Worm (Caenorhabditis elegans) whole organism, late embryonic: ENCODE data around the gene ssp-33.

Experiments used
- K02D7.2 ChIP-seq: sonication (generic microtip); optimal IDR thresholded peaks from 2 replicates; lab custom pipeline; 2017; ENCODE audit warnings: mild to moderate bottlenecking, missing genetic modification characterization, missing compliant biosample characterization
- K09A11.1 ChIP-seq: sonication (generic microtip); optimal IDR thresholded peaks from 2 replicates; lab custom pipeline; 2017; ENCODE audit warnings: antibody characterized with exemption, mild to moderate bottlenecking, missing genetic modification characterization, missing compliant biosample characterization; ENCODE audit not compliant: insufficient read depth
- Y22D7AL.16 ChIP-seq: sonication (generic microtip); optimal IDR thresholded peaks from 2 replicates; lab custom pipeline; 2016; ENCODE audit warnings: missing genetic modification characterization, missing compliant biosample characterization
- ahr-1 ChIP-seq: sonication (generic microtip); optimal IDR thresholded peaks from 2 replicates; lab custom pipeline; 2016; ENCODE audit warnings: missing genetic modification characterization, missing compliant biosample characterization
- ama-1 ChIP-seq: fragments of 150-350 bp; optimal IDR thresholded peaks from 2 replicates; lab custom pipeline; 2014
- ceh-19 ChIP-seq: fragments of 200-800 bp; sonication (Bioruptor generic); optimal IDR thresholded peaks from 2 replicates; lab custom pipeline; 2018; ENCODE audit warnings: mild to moderate bottlenecking, missing genetic modification characterization, missing compliant biosample characterization
- ceh-22 ChIP-seq: sonication (generic microtip); optimal IDR thresholded peaks from 2 replicates; lab custom pipeline; 2017; ENCODE audit warnings: missing biosample characterization, missing genetic modification characterization
- ceh-24 ChIP-seq: sonication (generic microtip); optimal IDR thresholded peaks from 2 replicates; lab custom pipeline; 2016; ENCODE audit warnings: mild to moderate bottlenecking, missing genetic modification characterization, missing compliant biosample characterization
- ceh-31 ChIP-seq: sonication (generic microtip); optimal IDR thresholded peaks from 2 replicates; lab custom pipeline; 2016; ENCODE audit warnings: missing genetic modification characterization, missing compliant biosample characterization
- dmd-4 ChIP-seq: sonication (generic microtip); optimal IDR thresholded peaks from 2 replicates; lab custom pipeline; 2016; ENCODE audit warnings: borderline replicate concordance, missing genetic modification characterization, missing compliant biosample characterization
- dve-1 ChIP-seq: sonication (generic microtip); optimal IDR thresholded peaks from 2 replicates; lab custom pipeline; 2017; ENCODE audit warnings: antibody characterized with exemption, mild to moderate bottlenecking, missing genetic modification characterization, missing compliant biosample characterization
- elt-2 ChIP-seq: sonication (generic microtip); optimal IDR thresholded peaks from 2 replicates; lab custom pipeline; 2016; ENCODE audit warnings: missing genetic modification reagents, missing genetic modification characterization, missing compliant biosample characterization
- elt-4 ChIP-seq: sonication (generic microtip); optimal IDR thresholded peaks from 2 replicates; lab custom pipeline; 2016; ENCODE audit warnings: missing genetic modification characterization, missing compliant biosample characterization
- fax-1 ChIP-seq: sonication (generic microtip); optimal IDR thresholded peaks from 2 replicates; lab custom pipeline; 2016; ENCODE audit warnings: missing genotype, missing genetic modification characterization, missing compliant biosample characterization
- fkh-10 ChIP-seq: fragments of 150-350 bp; optimal IDR thresholded peaks from 2 replicates; lab custom pipeline; 2014; ENCODE audit warnings: missing biosample characterization, missing genetic modification reagents, missing genetic modification characterization
- fkh-6 ChIP-seq: sonication (generic microtip); optimal IDR thresholded peaks from 2 replicates; lab custom pipeline; 2016; ENCODE audit warnings: missing genetic modification characterization, missing compliant biosample characterization
- hlh-30 ChIP-seq: sonication (generic microtip); optimal IDR thresholded peaks from 2 replicates; lab custom pipeline; 2017; ENCODE audit warnings: antibody characterized with exemption, missing genetic modification characterization, missing compliant biosample characterization; ENCODE audit not compliant: insufficient read depth
- lin-11 ChIP-seq: fragments of 200-800 bp; sonication (Bioruptor generic); optimal IDR thresholded peaks from 2 replicates; lab custom pipeline; 2018; ENCODE audit warnings: mild to moderate bottlenecking, missing genetic modification characterization, missing compliant biosample characterization
- mec-3 ChIP-seq: sonication (generic microtip); optimal IDR thresholded peaks from 2 replicates; lab custom pipeline; 2016; ENCODE audit warnings: borderline replicate concordance, missing genetic modification characterization, missing compliant biosample characterization
- nhr-11 ChIP-seq: fragments of 150-350 bp; optimal IDR thresholded peaks from 2 replicates; lab custom pipeline; 2014; ENCODE audit warnings: missing biosample characterization, missing genetic modification characterization
- nhr-232 ChIP-seq: sonication (generic microtip); optimal IDR thresholded peaks from 2 replicates; lab custom pipeline; 2016; ENCODE audit warnings: missing genetic modification characterization, missing compliant biosample characterization
- odd-2 ChIP-seq: sonication (generic microtip); optimal IDR thresholded peaks from 2 replicates; lab custom pipeline; 2017; ENCODE audit warnings: antibody characterized with exemption, mild to moderate bottlenecking, missing genetic modification characterization, missing compliant biosample characterization
- pat-9 ChIP-seq: fragments of 200-800 bp; sonication (Bioruptor generic); optimal IDR thresholded peaks from 2 replicates; lab custom pipeline; 2018; ENCODE audit warnings: mild to moderate bottlenecking, missing genetic modification characterization, moderate library complexity, missing compliant biosample characterization
- pax-1 ChIP-seq: fragments of 150-350 bp; optimal IDR thresholded peaks from 2 replicates; lab custom pipeline; 2014; ENCODE audit warnings: missing biosample characterization, missing genetic modification characterization
- pqm-1 ChIP-seq: sonication (generic microtip); optimal IDR thresholded peaks from 2 replicates; lab custom pipeline; 2016; ENCODE audit warnings: missing genetic modification characterization, missing compliant biosample characterization
- pros-1 ChIP-seq: fragments of 150-350 bp; optimal IDR thresholded peaks from 2 replicates; lab custom pipeline; 2014; ENCODE audit warnings: missing biosample characterization, missing genetic modification reagents, missing genetic modification characterization
- sox-2 ChIP-seq: fragments of 200-800 bp; sonication (Bioruptor generic); IDR thresholded peaks from 2 replicates; pipeline ENCODE4 v1.3.6; 2022; ENCODE audit warnings: missing genetic modification reagents, missing genetic modification characterization, missing compliant biosample characterization
- sox-4 ChIP-seq: sonication (generic microtip); optimal IDR thresholded peaks from 2 replicates; lab custom pipeline; 2017; ENCODE audit warnings: mild to moderate bottlenecking, missing genetic modification characterization, inconsistent platforms, missing compliant biosample characterization
- syd-9 ChIP-seq: sonication (generic microtip); optimal IDR thresholded peaks from 2 replicates; lab custom pipeline; 2016; ENCODE audit warnings: mild to moderate bottlenecking, missing genetic modification characterization, moderate library complexity, missing compliant biosample characterization
- ttx-3 ChIP-seq: sonication (generic microtip); optimal IDR thresholded peaks from 2 replicates; lab custom pipeline; 2016; ENCODE audit warnings: missing genetic modification reagents, missing genetic modification characterization, missing compliant biosample characterization
- unc-3 ChIP-seq, 2 experiments: fragments of 200-800 bp in 1 of 2; sonication (Bioruptor generic) in 1 of 2; sonication (generic microtip) in 1 of 2; conservative IDR thresholded peaks in 1 of 2; optimal IDR thresholded peaks in 1 of 2; 2 replicates each; pipeline versions ENCODE4 v1.3.6 to Lab custom; 2016 to 2022; ENCODE audit warnings: missing compliant biosample characterization in 2 of 2, missing genetic modification characterization in 2 of 2, missing genetic modification reagents in 1 of 2
- unc-42 ChIP-seq: sonication (generic microtip); optimal IDR thresholded peaks from 2 replicates; lab custom pipeline; 2016; ENCODE audit warnings: missing genotype, missing genetic modification characterization, missing compliant biosample characterization
- unc-55 ChIP-seq: sonication (generic microtip); optimal IDR thresholded peaks from 2 replicates; lab custom pipeline; 2017; ENCODE audit warnings: missing biosample characterization, missing genetic modification reagents, missing genetic modification characterization
- unc-86 ChIP-seq: sonication (generic microtip); optimal IDR thresholded peaks from 2 replicates; lab custom pipeline; 2016; ENCODE audit warnings: missing genetic modification characterization, missing compliant biosample characterization
- zip-5 ChIP-seq: sonication (generic microtip); optimal IDR thresholded peaks from 2 replicates; lab custom pipeline; 2016; ENCODE audit warnings: missing genetic modification characterization, missing compliant biosample characterization
- ztf-16 ChIP-seq: sonication (generic microtip); optimal IDR thresholded peaks from 2 replicates; lab custom pipeline; 2017; ENCODE audit warnings: missing genetic modification characterization, missing compliant biosample characterization

Gene ssp-33

ce11 chrV:14728754-14729153 lies 17.6 kb downstream of the ssp-33 start, which contains the start of gene Y50E8A.2:
Gene Y50E8A.2, minus strand, starts transcription at chrV:14728854.
- TF ChIP-seq dmd-4 (tag; lab: Kevin White, UChicago): no peak
- TF ChIP-seq K02D7.2 (tag; lab: Kevin White, UChicago): no peak
- no peak for TF ChIP-seq dve-1 (tag; lab: Kevin White, UChicago)
- no peak for TF ChIP-seq K09A11.1 (tag; lab: Kevin White, UChicago)
- TF ChIP-seq ceh-19: no peak
- no peak for TF ChIP-seq fkh-10 (GFP tag; lab: Kevin White, UChicago)
- TF ChIP-seq fax-1 (tag; lab: Kevin White, UChicago): no peak
- no peak for TF ChIP-seq mec-3 (tag; lab: Kevin White, UChicago)
- no peak for TF ChIP-seq hlh-30 (tag; lab: Kevin White, UChicago)

DNA sequence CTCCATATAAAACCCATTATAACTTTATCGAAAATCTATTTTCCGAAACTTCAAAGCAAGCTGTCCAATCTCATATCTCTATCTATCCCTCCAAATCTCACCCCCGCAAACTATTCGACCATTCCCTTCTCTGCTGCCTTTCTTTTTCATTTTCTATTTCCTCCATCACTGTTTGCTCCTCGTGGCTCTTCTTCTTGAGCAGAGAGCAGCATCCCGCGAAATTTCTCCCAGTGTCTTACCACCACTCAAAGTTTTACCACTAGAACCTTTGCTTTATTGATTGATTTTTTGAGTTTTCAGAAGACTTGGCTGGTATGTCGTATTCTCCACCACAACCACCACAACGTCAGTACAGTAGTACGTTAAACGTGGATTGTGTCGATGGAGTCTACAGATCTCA lies 18.2 kb downstream of the ssp-33 start, which contains the start of gene oig-3:
Gene oig-3 (plus strand): TSS at position 301 of the 400 bp plus-strand sequence.
- TF ChIP-seq mec-3 (tag; lab: Kevin White, UChicago): no peak
- TF ChIP-seq elt-2: no peak
- no peak for TF ChIP-seq nhr-11
- TF ChIP-seq ceh-22: no peak
- no peak for TF ChIP-seq Y22D7AL.16 (tag; lab: Kevin White, UChicago)
- no peak for TF ChIP-seq fkh-6 (tag; lab: Kevin White, UChicago)
- no peak for TF ChIP-seq ztf-16
- TF ChIP-seq unc-86 (tag; lab: Kevin White, UChicago): no peak
- no peak for TF ChIP-seq sox-2 (GFP tag; lab: Robert Waterston, UW)
- TF ChIP-seq pros-1: no peak
- no peak for TF ChIP-seq elt-4 (tag; lab: Kevin White, UChicago)
- no peak for TF ChIP-seq nhr-232 (tag; lab: Kevin White, UChicago)
- no peak for TF ChIP-seq pax-1 (tag; lab: Kevin White, UChicago)
- TF ChIP-seq dve-1 (tag; lab: Kevin White, UChicago): no peak
- no peak for TF ChIP-seq lin-11 (tag; lab: Kevin White, UChicago)
- no peak for TF ChIP-seq pat-9 (tag; lab: Kevin White, UChicago)

DNA sequence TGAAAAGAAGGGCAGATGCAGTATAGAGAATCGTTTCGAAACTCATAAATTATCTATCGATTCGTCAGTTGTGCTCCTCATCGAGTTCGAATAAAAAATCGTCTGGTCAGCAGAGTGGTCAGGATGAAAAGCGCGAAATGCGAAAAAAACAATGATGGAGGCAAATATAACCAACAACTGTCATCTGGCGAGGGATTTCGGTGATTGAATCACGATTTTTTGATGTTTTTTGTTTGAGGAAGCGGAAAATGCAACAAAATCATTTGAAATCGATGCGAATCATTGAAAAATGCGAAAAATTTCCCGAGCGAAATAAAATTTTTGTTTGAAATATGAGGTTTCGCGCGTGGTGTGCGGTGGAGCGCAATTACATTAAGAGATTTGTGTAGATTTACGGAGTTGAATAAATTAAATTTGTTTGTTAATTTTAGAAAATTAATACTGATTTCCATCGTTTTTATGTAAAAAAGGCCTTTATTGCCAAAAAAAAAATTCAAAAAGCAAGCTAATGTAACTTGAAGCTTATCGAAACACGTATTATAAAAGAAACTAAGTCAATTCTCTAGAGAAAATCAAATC lies 23.1 kb downstream of the ssp-33 start, which contains the start of gene unc-61:
Gene unc-61 (minus strand): TSS at position 51 of the 579 bp plus-strand sequence.
- TF ChIP-seq elt-2 (no peak), unc-42 (tag; lab: Kevin White, UChicago) (peak; percentile 90)
- TF ChIP-seq, all 69 proteins: peak for 1

DNA sequence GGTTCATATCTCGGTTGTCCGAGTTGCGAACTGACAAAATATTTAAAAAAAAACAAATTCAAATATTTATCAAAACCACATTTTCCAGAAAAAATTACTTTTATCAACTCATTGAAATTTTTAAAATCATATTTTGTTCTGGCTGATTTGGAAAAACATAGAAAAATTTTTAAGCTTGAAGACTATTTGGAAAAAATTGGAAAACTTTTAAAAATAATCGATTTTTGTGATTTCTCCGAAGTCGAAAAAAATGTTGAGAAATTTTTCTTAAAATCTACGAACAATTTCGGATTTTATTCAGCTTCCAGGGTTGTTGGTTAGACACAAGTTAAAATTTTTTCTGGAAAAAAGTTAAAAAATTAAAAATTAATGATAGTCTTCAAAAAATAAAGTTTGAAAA lies 25.7 kb downstream of the ssp-33 start, which contains the start of gene Y50E8A.5:
Gene Y50E8A.5 (minus strand): TSS at position 101 of the 400 bp plus-strand sequence.
- TF ChIP-seq ama-1 (lab: Kevin White, UChicago): no peak
- no peak for TF ChIP-seq odd-2 (tag; lab: Kevin White, UChicago)
- TF ChIP-seq pqm-1: no peak
- TF ChIP-seq ceh-19: no peak
- TF ChIP-seq ceh-31 (tag; lab: Kevin White, UChicago): no peak
- no peak for TF ChIP-seq mec-3 (tag; lab: Kevin White, UChicago)
- TF ChIP-seq zip-5 (tag; lab: Kevin White, UChicago): no peak
- no peak for TF ChIP-seq syd-9 (tag; lab: Kevin White, UChicago)
- no peak for TF ChIP-seq unc-86 (tag; lab: Kevin White, UChicago)
- no peak for TF ChIP-seq nhr-11
- no peak for TF ChIP-seq K02D7.2 (tag; lab: Kevin White, UChicago)
- no peak for TF ChIP-seq unc-42 (tag; lab: Kevin White, UChicago)
- no peak for TF ChIP-seq unc-3 (GFP tag; conservative IDR thresholded peaks at IDR 0.05; lab: Robert Waterston, UW)
- TF ChIP-seq unc-3 (tag; optimal IDR thresholded peaks at IDR 0.05; lab: Kevin White, UChicago): no peak
- TF ChIP-seq dmd-4 (tag; lab: Kevin White, UChicago): no peak
- TF ChIP-seq, all 69 proteins: peak for 0

DNA sequence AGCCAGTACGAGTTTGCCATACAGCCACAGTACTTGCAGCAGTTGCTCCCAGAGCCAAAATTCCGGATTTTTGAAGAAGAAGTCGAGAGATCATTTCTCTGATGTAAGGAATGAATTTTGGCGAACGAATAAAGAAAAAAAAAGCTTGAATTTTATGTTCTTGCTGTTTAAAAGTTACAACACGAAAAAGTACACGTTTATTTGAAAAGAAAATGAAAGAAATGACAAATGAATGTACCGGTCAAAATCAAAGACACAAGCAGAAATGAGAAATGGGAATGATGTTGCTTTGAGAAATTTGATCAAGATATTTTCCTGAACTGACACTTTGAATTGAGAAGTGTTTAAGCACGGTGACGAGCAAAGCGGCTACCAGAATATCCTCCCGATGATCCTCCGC lies 30.1 kb downstream of the ssp-33 start, which contains the start of gene Y50E8A.6:
Gene Y50E8A.6 (minus strand): TSS at position 101 of the 400 bp plus-strand sequence.
- TF ChIP-seq pat-9 (tag; lab: Kevin White, UChicago): no peak
- TF ChIP-seq dmd-4 (tag; lab: Kevin White, UChicago): no peak
- TF ChIP-seq K09A11.1 (tag; lab: Kevin White, UChicago): no peak
- no peak for TF ChIP-seq ahr-1
- TF ChIP-seq unc-55: no peak
- TF ChIP-seq sox-4 (tag; lab: Kevin White, UChicago): no peak
- no peak for TF ChIP-seq zip-5 (tag; lab: Kevin White, UChicago)
- TF ChIP-seq ceh-24: no peak
- TF ChIP-seq Y22D7AL.16 (tag; lab: Kevin White, UChicago): no peak
- no peak for TF ChIP-seq odd-2 (tag; lab: Kevin White, UChicago)
- TF ChIP-seq nhr-11: no peak
- no peak for TF ChIP-seq ttx-3 (tag; lab: Kevin White, UChicago)
- no peak for TF ChIP-seq pax-1 (tag; lab: Kevin White, UChicago)
- TF ChIP-seq nhr-232 (tag; lab: Kevin White, UChicago): no peak
- no peak for TF ChIP-seq ztf-16
